Fruit fly (Drosophila melanogaster) whole organism, wandering third instar larva: ENCODE results near the gene CG9682.

Source experiments
- Hnf4 ChIP-seq: fragments of 200-800 bp; sonication (Bioruptor generic); optimal IDR thresholded peaks from 2 replicates; lab custom pipeline; 2016; ENCODE audit warnings: missing biosample characterization, mild to moderate bottlenecking, missing genetic modification characterization
- psq ChIP-seq: fragments of 200-800 bp; sonication (Bioruptor generic); optimal IDR thresholded peaks from 3 replicates; lab custom pipeline; 2017; ENCODE audit warnings: missing biosample characterization, mild to moderate bottlenecking, missing genetic modification characterization, moderate library complexity

dm6 chr3R:30204004-30204603 is 46.6 kb upstream of the CG9682 start:
- no peak for TF ChIP-seq psq
- TF ChIP-seq Hnf4 = no peak
